Fruit fly (Drosophila melanogaster): ENCODE measurements around the gene CG31668.

- TF ChIP-seq kay (GFP tag; ENCODE audit: borderline replicate concordance) (peak; percentile 38), Clk (GFP tag; optimal IDR thresholded peaks at IDR 0.05) (peak; percentile 31), Mnt (GFP tag; optimal IDR thresholded peaks at IDR 0.05) (peak; percentile 73), toe (GFP tag; optimal IDR thresholded peaks at IDR 0.05) (peak; percentile 13), Hr96 (GFP tag; optimal IDR thresholded peaks at IDR 0.05) (peak; percentile 54), CG1620 (GFP tag; optimal IDR thresholded peaks at IDR 0.05) (no peak), bab1 (GFP tag; optimal IDR thresholded peaks at IDR 0.05) (peak; percentile 48), CG33017 (tag; optimal IDR thresholded peaks at IDR 0.05) (no peak), CG12768 (GFP tag; optimal IDR thresholded peaks at IDR 0.05) (peak; percentile 60), cnc (optimal IDR thresholded peaks at IDR 0.05) (no peak), CG11617 (GFP tag; optimal IDR thresholded peaks at IDR 0.05) (peak; percentile 80), tj (GFP tag; optimal IDR thresholded peaks at IDR 0.05) (peak; percentile 84), CG7101 (tag; optimal IDR thresholded peaks at IDR 0.05) (peak; percentile 62)
Observed at dm6 chr2L:2177969-2178809, 27.8 kb downstream of the CG31668 start, which contains the start of gene aop.
